Worm (Caenorhabditis elegans) whole organism, early embryonic: ENCODE results near the gene fbxc-19.
"Not testable (repeated sequence)": the region's sequence is repeated elsewhere in the genome, so short reads cannot be mapped to it uniquely, and the experiment has no call there.

Experiments
- aly-1 ChIP-seq: sonication (generic microtip); optimal IDR thresholded peaks from 2 replicates; lab custom pipeline; 2016; ENCODE audit warnings: missing genetic modification characterization, missing compliant biosample characterization
- ama-1 ChIP-seq: fragments of 150-350 bp; optimal IDR thresholded peaks from 2 replicates; lab custom pipeline; 2014
- ceh-13 ChIP-seq: fragments of 200-800 bp; sonication (Bioruptor generic); optimal IDR thresholded peaks from 2 replicates; lab custom pipeline; 2018; ENCODE audit warnings: mild to moderate bottlenecking, missing genetic modification characterization, missing compliant biosample characterization
- ceh-36 ChIP-seq: sonication (generic microtip); optimal IDR thresholded peaks from 2 replicates; lab custom pipeline; 2016; ENCODE audit warnings: missing genetic modification characterization, inconsistent platforms, missing compliant biosample characterization
- ets-7 ChIP-seq: sonication (generic microtip); optimal IDR thresholded peaks from 2 replicates; lab custom pipeline; 2016; ENCODE audit warnings: missing genotype, missing genetic modification characterization, missing compliant biosample characterization
- hmbx-1 ChIP-seq: sonication (generic microtip); optimal IDR thresholded peaks from 2 replicates; lab custom pipeline; 2016; ENCODE audit warnings: mild to moderate bottlenecking, missing genetic modification characterization, missing compliant biosample characterization
- hnd-1 ChIP-seq: sonication (generic microtip); optimal IDR thresholded peaks from 2 replicates; lab custom pipeline; 2016; ENCODE audit warnings: missing genetic modification characterization, missing compliant biosample characterization
- pes-1 ChIP-seq: fragments of 200-800 bp; sonication (Bioruptor generic); IDR thresholded peaks from 2 replicates; pipeline ENCODE4 v1.3.6; 2022; ENCODE audit warnings: missing genetic modification reagents, missing genetic modification characterization, missing compliant biosample characterization
- scrt-1 ChIP-seq: fragments of 200-800 bp; sonication (Bioruptor generic); IDR thresholded peaks from 2 replicates; pipeline ENCODE4 v1.3.6; 2022; ENCODE audit warnings: missing genetic modification characterization, missing compliant biosample characterization
- sea-1 ChIP-seq: fragments of 200-800 bp; sonication (Bioruptor generic); conservative IDR thresholded peaks from 2 replicates; pipeline ENCODE4 v1.3.6; 2022; ENCODE audit warnings: missing genetic modification characterization, missing compliant biosample characterization
- tbx-11 ChIP-seq: fragments of 200-800 bp; sonication (Bioruptor generic); IDR thresholded peaks from 2 replicates; pipeline ENCODE4 v1.3.6; 2022; ENCODE audit warnings: missing genetic modification characterization, missing compliant biosample characterization
- tbx-37 ChIP-seq: fragments of 200-800 bp; sonication (Bioruptor generic); conservative IDR thresholded peaks from 2 replicates; pipeline ENCODE4 v1.3.6; 2022; ENCODE audit warnings: missing genetic modification reagents, missing genetic modification characterization, missing compliant biosample characterization
- tra-4 ChIP-seq: sonication (generic microtip); optimal IDR thresholded peaks from 2 replicates; lab custom pipeline; 2017; ENCODE audit warnings: missing genetic modification characterization, missing compliant biosample characterization

DNA sequence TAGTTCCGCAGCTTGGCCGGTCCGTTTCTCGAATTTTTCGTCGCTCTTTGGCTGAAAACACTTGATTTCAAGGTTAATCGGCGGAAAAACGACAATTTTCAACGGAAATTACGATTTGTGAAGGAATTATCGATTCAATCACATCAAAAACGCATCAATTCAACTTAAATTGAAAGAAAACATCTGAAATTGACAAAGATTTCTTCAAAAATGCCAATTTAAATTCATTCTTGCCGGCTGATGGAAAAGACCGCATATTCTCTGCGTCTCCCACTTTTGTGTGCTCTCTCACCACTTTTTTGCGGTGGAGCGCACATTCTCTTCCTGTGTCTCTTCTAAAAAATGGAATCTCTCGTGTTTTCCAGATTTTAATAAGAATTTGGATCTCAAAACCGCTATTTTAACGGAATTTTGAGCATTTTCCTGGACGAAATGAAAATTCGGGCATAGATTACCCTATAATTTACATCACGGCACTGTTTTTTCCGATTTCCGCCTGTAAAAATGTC is 41.1 kb downstream of the fbxc-19 start, which contains the start of gene C16C4.18:
- TF ChIP-seq tra-4 (tag; lab: Kevin White, UChicago); tbx-11 (GFP tag; lab: Robert Waterston, UW); ama-1 (lab: Kevin White, UChicago); tbx-37 (GFP tag; lab: Robert Waterston, UW); pes-1; ceh-13 (GFP tag; lab: Kevin White, UChicago); sea-1 (GFP tag; lab: Robert Waterston, UW); aly-1 (tag; lab: Kevin White, UChicago); hmbx-1 (tag; lab: Kevin White, UChicago); scrt-1 (GFP tag; lab: Robert Waterston, UW); hnd-1; ceh-36 (tag; lab: Kevin White, UChicago); ets-7: not testable (repeated sequence)
